Worm (Caenorhabditis elegans) whole organism, L2 larva: ENCODE measurements around the gene F22E5.23.
"Not testable (repeated sequence)": the region's sequence is repeated elsewhere in the genome, so short reads cannot be mapped to it uniquely, and the experiment has no call there.

Source experiments
- C34F6.9 ChIP-seq: fragments of 150-350 bp; optimal IDR thresholded peaks from 2 replicates; lab custom pipeline; 2014; ENCODE audit warnings: missing biosample characterization, missing genetic modification characterization
- R02D3.7 ChIP-seq: fragments of 150-350 bp; optimal IDR thresholded peaks from 2 replicates; lab custom pipeline; 2014; ENCODE audit warnings: missing biosample characterization, missing genetic modification characterization
- Y55F3AM.14 ChIP-seq: fragments of 200-800 bp; sonication (Bioruptor generic); optimal IDR thresholded peaks from 2 replicates; lab custom pipeline; 2018; ENCODE audit warnings: mild to moderate bottlenecking, missing genetic modification characterization, missing compliant biosample characterization
- ZK546.5 ChIP-seq: sonication (generic microtip); optimal IDR thresholded peaks from 2 replicates; lab custom pipeline; 2017; ENCODE audit warnings: missing biosample characterization, missing genetic modification characterization
- alr-1 ChIP-seq: fragments of 150-350 bp; optimal IDR thresholded peaks from 2 replicates; lab custom pipeline; 2014; ENCODE audit warnings: missing biosample characterization, missing genetic modification characterization
- aly-2 ChIP-seq: fragments of 150-350 bp; optimal IDR thresholded peaks from 2 replicates; lab custom pipeline; 2014; ENCODE audit warnings: missing biosample characterization, missing genetic modification characterization
- ama-1 ChIP-seq: fragments of 150-350 bp; optimal IDR thresholded peaks from 2 replicates; lab custom pipeline; 2018; ENCODE audit warnings: inconsistent platforms
- ceh-16 ChIP-seq: fragments of 150-350 bp; optimal IDR thresholded peaks from 2 replicates; lab custom pipeline; 2014; ENCODE audit warnings: missing biosample characterization, missing genetic modification characterization
- crh-2 ChIP-seq: sonication (generic microtip); optimal IDR thresholded peaks from 2 replicates; lab custom pipeline; 2017; ENCODE audit warnings: missing biosample characterization, missing genetic modification characterization
- dmd-4 ChIP-seq: sonication (generic microtip); optimal IDR thresholded peaks from 2 replicates; lab custom pipeline; 2017; ENCODE audit warnings: missing biosample characterization, missing genetic modification characterization
- egl-27 ChIP-seq: sonication (generic microtip); optimal IDR thresholded peaks from 3 replicates; lab custom pipeline; 2017; ENCODE audit warnings: missing biosample characterization, missing genetic modification reagents, missing genetic modification characterization
- elt-1 ChIP-seq: fragments of 150-350 bp; optimal IDR thresholded peaks from 2 replicates; lab custom pipeline; 2014; ENCODE audit warnings: missing biosample characterization, missing genetic modification characterization
- elt-3 ChIP-seq: sonication (generic microtip); optimal IDR thresholded peaks from 2 replicates; lab custom pipeline; 2017; ENCODE audit warnings: missing biosample characterization, missing genetic modification characterization
- lin-11 ChIP-seq: fragments of 150-350 bp; sonication (generic microtip); optimal IDR thresholded peaks from 2 replicates; lab custom pipeline; 2014; ENCODE audit warnings: missing biosample characterization, missing genetic modification characterization, inconsistent platforms, mixed read lengths
- lin-39 ChIP-seq: fragments of 150-350 bp; optimal IDR thresholded peaks from 2 replicates; lab custom pipeline; 2014; ENCODE audit warnings: missing biosample characterization, missing genetic modification reagents, missing genetic modification characterization
- lsy-2 ChIP-seq, 2 experiments: fragments of 150-350 bp in 1 of 2; sonication (generic microtip) in 1 of 2; optimal IDR thresholded peaks; 2 replicates each; lab custom pipeline; 2014 to 2017; ENCODE audit warnings: missing biosample characterization in 2 of 2, missing genetic modification characterization in 2 of 2
- mbf-1 ChIP-seq: sonication (generic microtip); optimal IDR thresholded peaks from 2 replicates; lab custom pipeline; 2017; ENCODE audit warnings: missing biosample characterization, missing genetic modification characterization
- nhr-11 ChIP-seq: fragments of 150-350 bp; optimal IDR thresholded peaks from 2 replicates; lab custom pipeline; 2014; ENCODE audit warnings: missing biosample characterization, missing genetic modification characterization
- nhr-129 ChIP-seq: fragments of 150-350 bp; optimal IDR thresholded peaks from 2 replicates; lab custom pipeline; 2014; ENCODE audit warnings: missing biosample characterization, missing genetic modification characterization
- nhr-21 ChIP-seq: fragments of 150-350 bp; optimal IDR thresholded peaks from 2 replicates; lab custom pipeline; 2014; ENCODE audit warnings: missing biosample characterization, missing genetic modification characterization
- nhr-23 ChIP-seq: fragments of 150-350 bp; optimal IDR thresholded peaks from 2 replicates; lab custom pipeline; 2014; ENCODE audit warnings: missing biosample characterization, missing genetic modification reagents, missing genetic modification characterization
- nhr-237 ChIP-seq: fragments of 150-350 bp; optimal IDR thresholded peaks from 2 replicates; lab custom pipeline; 2014; ENCODE audit warnings: missing biosample characterization, missing genetic modification characterization
- nhr-6 ChIP-seq: fragments of 150-350 bp; optimal IDR thresholded peaks from 2 replicates; lab custom pipeline; 2014; ENCODE audit warnings: missing biosample characterization, missing genetic modification characterization
- peb-1 ChIP-seq: fragments of 150-350 bp; optimal IDR thresholded peaks from 2 replicates; lab custom pipeline; 2014; ENCODE audit warnings: missing biosample characterization, missing genetic modification characterization
- skn-1 ChIP-seq: sonication (generic microtip); optimal IDR thresholded peaks from 2 replicates; lab custom pipeline; 2017; ENCODE audit warnings: missing biosample characterization, missing genetic modification characterization
- sma-3 ChIP-seq: sonication (generic microtip); optimal IDR thresholded peaks from 2 replicates; lab custom pipeline; 2016; ENCODE audit warnings: missing genetic modification reagents, missing genetic modification characterization, missing compliant biosample characterization
- sma-9 ChIP-seq, 2 experiments: fragments of 150-350 bp in 1 of 2; sonication (generic microtip) in 1 of 2; optimal IDR thresholded peaks; 2 replicates each; lab custom pipeline; 2014 to 2016; ENCODE audit warnings: missing genetic modification characterization in 2 of 2, mild to moderate bottlenecking in 1 of 2, missing biosample characterization in 1 of 2, missing compliant biosample characterization in 1 of 2, missing genetic modification reagents in 1 of 2, moderate library complexity in 1 of 2
- snpc-4 ChIP-seq: fragments of 150-350 bp; optimal IDR thresholded peaks from 2 replicates; lab custom pipeline; 2014; ENCODE audit warnings: missing biosample characterization, missing genetic modification characterization
- unc-55 ChIP-seq: fragments of 150-350 bp; sonication (generic microtip); optimal IDR thresholded peaks from 3 replicates; lab custom pipeline; 2014; ENCODE audit warnings: missing biosample characterization, missing genetic modification reagents, missing genetic modification characterization
- unc-62 ChIP-seq: fragments of 150-350 bp; optimal IDR thresholded peaks from 2 replicates; lab custom pipeline; 2014; ENCODE audit warnings: missing biosample characterization, missing genetic modification reagents, missing genetic modification characterization
- zag-1 ChIP-seq: fragments of 150-350 bp; optimal IDR thresholded peaks from 2 replicates; lab custom pipeline; 2014; ENCODE audit warnings: missing biosample characterization, missing genetic modification characterization
- ztf-4 ChIP-seq: fragments of 150-350 bp; optimal IDR thresholded peaks from 2 replicates; lab custom pipeline; 2014; ENCODE audit warnings: missing biosample characterization, missing genetic modification characterization

The F22E5.23 gene

ce11 chrII:2656606-2657005 is 15.5 kb downstream of the F22E5.23 start, which contains the start of gene sri-47:
TSS of gene sri-47 (plus strand) at chrII:2656906.
- TF ChIP-seq nhr-23 (tag; lab: Kevin White, UChicago): no peak
- no peak for TF ChIP-seq snpc-4 (tag; lab: Kevin White, UChicago)
- TF ChIP-seq R02D3.7 (tag; lab: Kevin White, UChicago): no peak
- TF ChIP-seq nhr-11 (tag; lab: Kevin White, UChicago): no peak
- no peak for TF ChIP-seq unc-62 (GFP tag; lab: Kevin White, UChicago)
- no peak for TF ChIP-seq ama-1 (lab: Kevin White, UChicago)
- TF ChIP-seq sma-3 (GFP tag; lab: Kevin White, UChicago): no peak
- TF ChIP-seq Y55F3AM.14: no peak
- no peak for TF ChIP-seq nhr-129 (tag; lab: Kevin White, UChicago)
- no peak for TF ChIP-seq nhr-237 (tag; lab: Kevin White, UChicago)
- TF ChIP-seq nhr-6 (tag; lab: Kevin White, UChicago): no peak
- TF ChIP-seq nhr-21: no peak
- TF ChIP-seq lin-39 (tag; lab: Kevin White, UChicago): no peak
- no peak for TF ChIP-seq ceh-16 (tag; lab: Kevin White, UChicago)
- TF ChIP-seq peb-1: no peak
- no peak for TF ChIP-seq elt-1 (tag; lab: Kevin White, UChicago)
- TF ChIP-seq lsy-2 (tag; optimal IDR thresholded peaks at IDR 0.05; lab: Kevin White, UChicago): no peak

DNA sequence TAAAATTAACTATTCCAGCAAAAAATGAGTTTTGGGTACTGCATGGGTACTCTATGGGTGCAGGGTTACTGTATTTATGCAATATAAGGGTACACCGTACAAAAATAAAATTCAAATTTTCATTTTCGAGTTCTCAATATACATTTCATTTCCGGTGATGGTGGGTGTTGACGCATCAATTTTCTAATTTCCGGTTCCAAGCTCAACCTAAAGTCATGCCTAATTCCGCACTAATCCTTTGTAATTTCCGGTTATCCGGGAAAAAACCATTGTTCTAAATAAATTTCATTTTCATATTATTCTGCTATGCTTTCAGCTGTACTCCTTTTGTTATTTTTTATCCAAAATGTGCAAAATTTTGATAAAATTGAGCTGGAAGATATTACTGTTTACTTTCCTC is 18.3 kb downstream of the F22E5.23 start, which contains the start of gene gcy-21:
TSS of gene gcy-21 (plus strand) at position 301 of the 400 bp plus-strand sequence.
- TF ChIP-seq unc-62 (GFP tag; lab: Kevin White, UChicago) (no peak), lin-39 (tag; lab: Kevin White, UChicago) (no peak), ama-1 (lab: Kevin White, UChicago) (no peak), dmd-4 (tag; lab: Kevin White, UChicago) (no peak), mbf-1 (tag; lab: Kevin White, UChicago) (no peak), C34F6.9 (tag; lab: Kevin White, UChicago) (no peak), peb-1 (no peak), ztf-4 (tag; lab: Kevin White, UChicago) (no peak), unc-55 (GFP tag; lab: Kevin White, UChicago) (no peak), nhr-23 (tag; lab: Kevin White, UChicago) (no peak), elt-3 (tag; lab: Kevin White, UChicago) (no peak)
- TF ChIP-seq, all 48 proteins: peak for 0

DNA sequence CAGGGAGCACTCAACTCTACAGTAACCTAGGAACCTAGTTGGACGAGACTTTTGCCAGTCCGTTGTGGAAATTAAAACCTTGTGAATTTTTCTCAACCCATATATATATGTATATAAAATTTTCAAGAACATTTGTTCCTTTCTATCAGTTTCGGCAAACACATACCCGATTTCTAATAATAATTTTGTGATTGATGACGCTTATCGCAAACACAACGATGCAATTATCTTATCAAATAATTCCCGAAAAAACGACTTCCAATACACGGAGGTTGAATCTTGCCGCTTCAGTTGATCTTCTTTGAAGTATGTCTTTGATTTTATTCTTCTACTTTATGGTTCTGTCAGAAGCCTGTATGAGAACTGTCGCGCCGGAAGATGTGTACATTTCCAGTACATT is 24.0 kb downstream of the F22E5.23 start, which contains the start of gene F22E5.2:
TSS of gene F22E5.2 (plus strand) at position 301 of the 400 bp plus-strand sequence.
- not testable (repeated sequence) for TF ChIP-seq nhr-6 (tag; lab: Kevin White, UChicago); egl-27 (tag; lab: Kevin White, UChicago); lsy-2 (tag; optimal IDR thresholded peaks at IDR 0.05; lab: Kevin White, UChicago)

DNA sequence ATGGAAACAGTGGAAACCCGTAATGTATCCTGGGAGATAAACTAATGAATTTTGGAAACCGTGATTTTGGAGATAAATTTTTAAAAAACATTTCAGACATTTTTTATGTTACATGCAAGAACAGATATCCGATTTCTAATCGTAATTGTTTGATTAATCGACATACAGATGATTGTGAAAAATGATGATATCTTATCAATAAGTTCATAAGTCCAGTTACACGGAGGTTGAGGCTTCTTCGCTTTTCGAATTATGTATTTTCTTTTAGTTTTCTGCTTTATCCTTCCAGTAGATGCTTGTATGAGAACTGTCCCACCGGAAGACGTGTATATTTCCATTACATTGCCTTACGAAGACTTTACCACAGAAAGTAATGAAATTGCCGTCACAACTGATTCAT is 24.5 kb downstream of the F22E5.23 start, which contains the start of gene F22E5.22:
TSS of gene F22E5.22 (plus strand) at position 301 of the 400 bp plus-strand sequence.
- TF ChIP-seq elt-3 (tag; lab: Kevin White, UChicago) (no peak), ama-1 (lab: Kevin White, UChicago) (no peak), sma-9 (GFP tag; optimal IDR thresholded peaks at IDR 0.05; lab: Kevin White, UChicago) (no peak), sma-9 (tag; optimal IDR thresholded peaks at IDR 0.05; lab: Kevin White, UChicago) (no peak), peb-1 (no peak), unc-55 (GFP tag; lab: Kevin White, UChicago) (no peak), nhr-11 (tag; lab: Kevin White, UChicago) (no peak), alr-1 (no peak), ZK546.5 (tag; lab: Kevin White, UChicago) (no peak), mbf-1 (tag; lab: Kevin White, UChicago) (no peak), snpc-4 (tag; lab: Kevin White, UChicago) (no peak), dmd-4 (tag; lab: Kevin White, UChicago) (no peak), nhr-6 (tag; lab: Kevin White, UChicago) (no peak), zag-1 (tag; lab: Kevin White, UChicago) (no peak), skn-1 (no peak), aly-2 (tag; lab: Kevin White, UChicago) (no peak), crh-2 (tag; lab: Kevin White, UChicago) (no peak)

ce11 chrII:2672320-2672719 is 31.2 kb downstream of the F22E5.23 start, which contains the start of gene sri-57:
TSS of gene sri-57 (minus strand) at chrII:2672420.
- TF ChIP-seq crh-2, ceh-16, lin-11 (tag; lab: Kevin White, UChicago): not testable (repeated sequence)
